Fruit fly (Drosophila melanogaster) whole organism: ENCODE results near the gene Sec71.

ENCODE experiments used
- CG8478 ChIP-seq: fragments of >200 bp; optimal IDR thresholded peaks from 2 replicates; lab custom pipeline; 2018; ENCODE audit warnings: inconsistent platforms
- Dll ChIP-seq: fragments of >200 bp; optimal IDR thresholded peaks from 2 replicates; lab custom pipeline; 2017
- EcR ChIP-seq, 2 experiments: fragments of >200 bp; optimal IDR thresholded peaks; 2 replicates each; lab custom pipeline; 2017; ENCODE audit warnings: missing biosample characterization in 2 of 2, missing genetic modification characterization in 2 of 2, missing genetic modification reagents in 2 of 2
- pan ChIP-seq: fragments of >200 bp; optimal IDR thresholded peaks from 2 replicates; lab custom pipeline; 2017
- psq ChIP-seq: fragments of >200 bp; optimal IDR thresholded peaks from 2 replicates; lab custom pipeline; 2017
- usp ChIP-seq: fragments of >200 bp; optimal IDR thresholded peaks from 2 replicates; lab custom pipeline; 2017; ENCODE audit warnings: missing biosample characterization, missing genetic modification characterization, mixed read lengths

Gene Sec71

DNA sequence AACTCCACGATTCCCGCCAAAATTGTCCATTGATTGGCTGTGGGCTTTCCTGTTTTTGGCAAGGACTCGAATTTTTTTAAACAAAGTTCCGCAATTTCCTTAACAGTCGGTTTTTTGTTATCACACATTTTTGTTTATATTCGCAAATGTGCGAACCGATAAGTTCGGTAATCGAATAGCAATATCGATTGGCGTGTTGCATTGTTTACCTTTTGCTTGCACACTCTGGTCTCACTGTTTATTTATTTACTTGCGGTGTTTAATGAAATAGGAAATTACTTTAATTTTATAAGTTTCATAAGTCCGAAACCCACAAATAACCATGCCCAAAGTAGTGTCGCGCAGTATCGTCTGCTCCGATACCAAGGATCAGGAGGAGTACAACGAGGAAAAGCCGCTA lies 18.0 kb downstream of the Sec71 start, which contains the start of the genes Adat1 and CG16865:
Gene Adat1, minus strand, starts transcription at position 152 of the 400 bp plus-strand sequence.
Gene CG16865, plus strand, starts transcription at position 200 of the 400 bp plus-strand sequence.
- TF ChIP-seq Dll (lab: Kevin White, UChicago) (no peak), psq (lab: Kevin White, UChicago) (no peak), CG8478 (lab: Kevin White, UChicago) (no peak), usp (GFP tag; lab: Kevin White, UChicago) (no peak), pan (no peak), EcR (GFP tag; optimal IDR thresholded peaks at IDR 0.05; lab: Kevin White, UChicago) (no peak)

DNA sequence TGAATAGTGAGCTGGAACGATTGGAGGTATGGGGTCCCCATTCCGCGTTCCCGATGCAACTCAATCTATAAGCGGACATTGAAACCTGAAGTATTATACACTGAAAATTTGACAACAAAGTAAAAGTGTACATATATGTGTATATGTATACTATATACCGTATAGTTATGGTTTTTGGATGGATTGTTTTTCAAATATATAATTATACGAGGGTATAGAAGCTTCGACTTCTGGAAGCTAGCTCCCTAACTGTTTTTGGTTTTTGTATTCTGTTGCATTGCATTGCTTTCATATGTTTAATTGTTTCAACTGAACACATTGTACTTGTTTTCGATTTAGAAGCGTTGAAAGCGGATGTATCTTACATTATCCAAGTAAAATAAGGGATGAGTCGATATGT lies 19.8 kb downstream of the Sec71 start, which contains the start of gene CG16888:
Gene CG16888, minus strand, starts transcription at position 101 of the 400 bp plus-strand sequence.
- TF ChIP-seq usp (GFP tag; lab: Kevin White, UChicago) (no peak), Dll (lab: Kevin White, UChicago) (no peak), pan (no peak), psq (lab: Kevin White, UChicago) (no peak), EcR (GFP tag; optimal IDR thresholded peaks at IDR 0.05; lab: Kevin White, UChicago) (no peak), CG8478 (lab: Kevin White, UChicago) (no peak)

DNA sequence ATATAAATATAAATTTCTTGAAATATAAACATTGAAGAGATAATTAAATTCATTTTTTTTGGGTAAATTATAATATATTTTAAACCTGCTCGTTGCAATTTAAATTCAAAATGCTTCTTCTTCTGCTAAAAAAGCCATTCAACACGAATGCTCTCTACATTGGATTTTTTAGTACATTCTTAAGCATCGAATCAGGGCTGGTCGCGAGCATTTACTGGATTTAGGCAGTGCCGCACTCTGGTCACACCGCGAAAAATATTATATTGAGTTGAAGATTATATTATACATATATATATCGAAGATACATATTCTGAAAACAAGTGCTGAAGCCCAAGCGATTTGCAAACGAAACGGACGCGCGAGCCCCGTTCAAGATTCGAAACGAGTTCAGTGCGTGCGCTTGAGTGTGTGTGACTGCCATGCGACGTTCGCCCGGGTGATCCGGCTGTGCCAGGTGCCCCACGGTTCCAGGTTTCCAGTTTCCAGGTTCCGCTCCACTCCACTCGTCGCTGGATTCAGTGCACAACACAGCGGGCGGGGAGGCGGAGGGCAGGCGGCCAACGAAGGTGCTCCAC lies 20.4 kb downstream of the Sec71 start, which contains the start of gene Sos:
Gene Sos, plus strand, starts transcription at position 213 of the 575 bp plus-strand sequence.
- no peak for TF ChIP-seq pan
- no peak for TF ChIP-seq psq (lab: Kevin White, UChicago)
- TF ChIP-seq usp (GFP tag; lab: Kevin White, UChicago) = no peak
- no peak for TF ChIP-seq CG8478 (lab: Kevin White, UChicago)
- no peak for TF ChIP-seq Dll (lab: Kevin White, UChicago)
- TF ChIP-seq EcR (GFP tag; optimal IDR thresholded peaks at IDR 0.05; lab: Kevin White, UChicago) = no peak

DNA sequence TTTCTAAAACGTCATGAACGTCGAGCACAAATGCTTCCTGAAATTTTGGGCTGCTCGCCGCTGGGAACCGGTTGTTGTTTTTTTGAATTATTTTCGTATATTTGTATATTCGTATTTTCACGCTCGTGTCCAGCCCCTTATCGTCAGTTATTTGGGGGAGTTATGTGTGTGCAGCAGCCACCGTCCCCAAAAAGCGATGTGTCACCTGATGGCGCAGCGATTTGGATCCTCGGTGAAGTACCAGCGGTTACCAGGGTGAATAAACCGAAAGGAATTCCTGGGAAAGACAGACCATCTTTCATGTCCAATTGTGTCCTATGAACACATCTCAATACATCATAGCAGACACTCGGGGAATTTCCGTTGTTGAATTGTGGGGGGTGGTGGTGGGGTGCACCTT lies 26.9 kb downstream of the Sec71 start:
- TF ChIP-seq CG8478 (lab: Kevin White, UChicago) (no peak), EcR (GFP tag; optimal IDR thresholded peaks at IDR 0.05; lab: Kevin White, UChicago) (no peak), psq (lab: Kevin White, UChicago) (no peak), Dll (lab: Kevin White, UChicago) (no peak), pan (no peak), usp (GFP tag; lab: Kevin White, UChicago) (no peak)

DNA sequence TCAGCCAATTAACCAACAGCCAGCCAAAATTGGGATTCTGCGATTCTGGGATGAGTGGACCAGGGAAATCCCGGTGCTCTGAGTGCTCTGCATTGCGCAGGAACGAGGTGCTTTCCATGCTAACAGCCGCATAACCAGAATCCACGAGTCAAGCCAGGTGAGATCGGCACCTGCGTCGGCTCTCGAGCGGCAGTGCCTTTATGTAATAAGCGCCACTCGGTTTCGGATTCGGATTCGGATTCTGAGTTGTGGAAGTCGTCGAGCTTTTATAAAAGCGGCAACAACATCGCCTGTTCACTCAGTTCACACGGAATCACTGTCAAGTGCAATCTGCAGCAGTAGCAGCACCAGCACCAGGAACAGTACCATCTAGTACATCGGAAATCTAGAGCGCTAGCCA lies 27.6 kb downstream of the Sec71 start, which contains the start of gene b:
Gene b, plus strand, starts transcription at position 301 of the 400 bp plus-strand sequence.
- TF ChIP-seq EcR (GFP tag; optimal IDR thresholded peaks at IDR 0.05; lab: Kevin White, UChicago) (no peak), usp (GFP tag; lab: Kevin White, UChicago) (no peak), pan (no peak), CG8478 (lab: Kevin White, UChicago) (no peak), psq (lab: Kevin White, UChicago) (no peak), Dll (lab: Kevin White, UChicago) (no peak)

DNA sequence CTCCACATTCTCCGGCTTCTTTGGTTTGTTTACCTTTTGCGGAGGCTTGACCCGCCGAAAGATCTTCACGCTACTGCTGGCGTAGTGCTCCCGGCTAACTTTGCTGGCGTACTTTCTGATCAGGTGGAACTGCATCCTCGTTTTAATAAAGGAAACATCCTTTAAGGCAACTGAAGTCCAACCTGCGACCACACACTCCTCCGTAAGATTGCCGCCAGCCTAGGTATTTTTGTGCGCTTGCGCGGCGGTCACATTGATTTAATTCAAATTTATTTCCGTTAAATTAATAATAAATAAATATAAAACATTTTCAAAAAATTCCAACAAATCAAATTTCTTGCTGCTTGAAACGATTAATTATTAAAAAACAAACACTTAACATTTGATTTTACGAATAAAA lies 34.2 kb downstream of the Sec71 start, which contains the start of gene PolG1:
Gene PolG1, minus strand, starts transcription at position 216 of the 400 bp plus-strand sequence.
- TF ChIP-seq usp (GFP tag; lab: Kevin White, UChicago) (no peak), EcR (GFP tag; optimal IDR thresholded peaks at IDR 0.05; lab: Kevin White, UChicago) (no peak), pan (no peak), Dll (lab: Kevin White, UChicago) (no peak), CG8478 (lab: Kevin White, UChicago) (no peak), psq (lab: Kevin White, UChicago) (no peak)

DNA sequence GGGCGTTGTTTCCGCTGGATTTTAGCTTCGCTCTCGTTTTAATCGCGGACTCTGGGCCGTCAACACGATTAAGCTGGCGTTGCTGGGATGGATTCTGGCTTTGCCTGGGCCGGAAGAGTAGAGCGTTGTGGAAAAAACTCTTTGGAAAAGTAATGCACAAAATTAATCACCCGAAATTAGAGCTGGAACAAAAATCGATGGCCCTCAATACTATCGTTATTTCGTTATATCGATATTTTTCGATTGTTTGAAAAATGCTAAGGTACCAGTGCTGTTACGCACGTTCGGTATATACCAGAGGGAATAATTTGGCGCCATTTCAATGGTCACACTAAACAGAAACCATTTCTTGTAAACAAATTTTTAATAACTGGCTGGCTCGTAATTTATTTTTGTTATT lies 36.2 kb downstream of the Sec71 start, which contains the start of the genes Arpc1 and Orc5:
Gene Arpc1, minus strand, starts transcription at position 202 of the 400 bp plus-strand sequence.
Gene Orc5, plus strand, starts transcription at position 298 of the 400 bp plus-strand sequence.
- TF ChIP-seq CG8478 (lab: Kevin White, UChicago) (no peak), psq (lab: Kevin White, UChicago) (no peak), pan (no peak), usp (GFP tag; lab: Kevin White, UChicago) (no peak), Dll (lab: Kevin White, UChicago) (no peak), EcR (GFP tag; optimal IDR thresholded peaks at IDR 0.05; lab: Kevin White, UChicago) (no peak)

DNA sequence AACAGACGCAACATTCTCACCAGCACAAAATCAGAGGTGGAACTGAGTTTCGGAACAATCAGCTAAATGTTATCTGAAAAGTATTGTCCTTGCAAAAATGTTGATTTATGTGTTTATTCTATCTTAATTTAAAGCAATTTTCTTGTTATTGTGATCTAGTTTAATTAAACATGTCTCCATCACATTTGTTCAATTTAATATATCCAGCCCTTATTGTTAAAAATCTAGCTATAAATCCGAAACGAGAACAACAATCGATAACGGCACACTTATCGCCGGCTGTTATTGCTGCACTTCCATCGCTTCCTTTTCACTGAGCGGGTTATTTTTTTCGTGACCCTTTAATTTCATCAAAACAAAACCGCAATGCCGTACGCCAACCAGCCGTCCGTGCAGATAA lies 39.7 kb downstream of the Sec71 start, which contains the start of the genes GatC, PolG2 and Polr2C:
Gene GatC, minus strand, starts transcription at position 48 of the 400 bp plus-strand sequence.
Gene PolG2, minus strand, starts transcription at position 48 of the 400 bp plus-strand sequence.
Gene Polr2C, plus strand, starts transcription at position 280 of the 400 bp plus-strand sequence.
- TF ChIP-seq psq (lab: Kevin White, UChicago) (no peak), EcR (GFP tag; optimal IDR thresholded peaks at IDR 0.05; lab: Kevin White, UChicago) (no peak), Dll (lab: Kevin White, UChicago) (no peak), usp (GFP tag; lab: Kevin White, UChicago) (no peak), CG8478 (lab: Kevin White, UChicago) (no peak), pan (no peak)

DNA sequence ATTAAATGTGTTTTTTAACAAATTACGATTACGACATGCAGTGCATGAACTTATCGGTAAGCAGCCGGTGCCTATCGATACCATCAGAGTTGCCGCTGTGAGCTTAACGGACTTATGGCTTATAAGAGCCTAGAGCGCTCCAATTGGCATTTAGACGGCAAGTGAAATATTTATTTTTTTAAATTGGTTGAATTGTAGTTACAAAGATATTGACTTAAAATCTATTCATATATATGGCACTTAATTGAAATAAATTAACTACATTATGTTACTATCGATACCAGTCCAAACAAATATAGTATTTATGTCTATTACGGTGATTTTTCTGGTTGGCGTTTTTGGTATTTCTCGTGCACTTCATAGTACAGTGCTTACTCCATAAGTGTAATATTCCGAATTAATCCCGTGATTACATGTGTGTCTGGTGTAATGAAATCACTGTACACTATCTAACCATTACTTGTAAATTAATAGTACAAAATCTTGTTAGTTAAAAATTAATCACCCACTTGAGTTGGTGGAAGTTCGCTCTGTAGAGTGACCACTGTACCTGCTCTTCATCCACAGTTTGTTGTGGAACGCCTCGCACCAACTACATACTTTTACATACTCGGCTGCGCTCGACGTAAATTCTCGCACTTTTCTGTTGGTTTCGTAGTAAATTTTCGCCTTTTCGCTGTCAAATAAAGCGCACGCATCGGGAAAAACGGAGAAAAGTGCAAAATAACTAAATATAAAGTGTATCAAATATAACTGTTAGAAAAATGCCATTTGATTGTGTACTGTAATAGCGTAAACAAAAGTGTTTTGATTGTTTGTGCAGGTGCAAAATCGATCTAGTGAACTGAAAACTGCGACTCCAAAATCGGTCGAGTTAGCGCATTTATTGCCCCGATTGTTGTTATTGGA lies 41.9 kb downstream of the Sec71 start, which contains the start of the genes mRpS23 and CenG1A:
Gene mRpS23, minus strand, starts transcription at position 71 of the 909 bp plus-strand sequence.
Gene CenG1A, plus strand, starts transcription at position 563 of the 909 bp plus-strand sequence.
- TF ChIP-seq psq (lab: Kevin White, UChicago) = no peak
- TF ChIP-seq CG8478 (lab: Kevin White, UChicago) = no peak
- no peak for TF ChIP-seq Dll (lab: Kevin White, UChicago)
- TF ChIP-seq pan = no peak
- no peak for TF ChIP-seq EcR (GFP tag; optimal IDR thresholded peaks at IDR 0.05; lab: Kevin White, UChicago)
- no peak for TF ChIP-seq usp (GFP tag; lab: Kevin White, UChicago)

DNA sequence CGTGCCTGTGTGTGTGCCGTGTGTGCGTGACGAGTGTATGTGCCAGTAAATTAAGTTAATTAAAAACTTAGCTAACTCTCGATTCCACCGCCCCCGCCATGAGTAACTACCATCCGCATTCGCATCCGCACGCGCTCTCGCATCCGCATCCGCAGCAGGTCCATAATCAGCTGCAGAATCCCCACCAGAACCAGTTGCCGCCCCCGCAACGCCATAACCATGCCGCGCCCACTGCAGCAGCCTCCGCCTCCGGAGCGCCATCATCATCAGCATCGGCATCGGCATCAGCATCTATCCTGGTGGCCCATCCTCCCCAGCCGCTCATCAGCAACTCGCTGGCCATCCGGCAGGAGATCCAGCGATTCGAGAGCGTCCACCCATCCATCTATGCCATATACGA lies 42.6 kb downstream of the Sec71 start:
- TF ChIP-seq psq (lab: Kevin White, UChicago) = no peak
- TF ChIP-seq CG8478 (lab: Kevin White, UChicago) = no peak
- no peak for TF ChIP-seq pan
- TF ChIP-seq EcR (GFP tag; optimal IDR thresholded peaks at IDR 0.05; lab: Kevin White, UChicago) = no peak
